Fruit fly (Drosophila melanogaster) whole organism: ENCODE data around the gene Fancl.

Experiments
- CG8478 ChIP-seq: fragments of >200 bp; optimal IDR thresholded peaks from 2 replicates; lab custom pipeline; 2018; ENCODE audit warnings: inconsistent platforms
- Dll ChIP-seq: fragments of >200 bp; optimal IDR thresholded peaks from 2 replicates; lab custom pipeline; 2017
- EcR ChIP-seq, 2 experiments: fragments of >200 bp; optimal IDR thresholded peaks; 2 replicates each; lab custom pipeline; 2017; ENCODE audit warnings: missing biosample characterization in 2 of 2, missing genetic modification characterization in 2 of 2, missing genetic modification reagents in 2 of 2
- pan ChIP-seq: fragments of >200 bp; optimal IDR thresholded peaks from 2 replicates; lab custom pipeline; 2017
- psq ChIP-seq: fragments of >200 bp; optimal IDR thresholded peaks from 2 replicates; lab custom pipeline; 2017
- usp ChIP-seq: fragments of >200 bp; optimal IDR thresholded peaks from 2 replicates; lab custom pipeline; 2017; ENCODE audit warnings: missing biosample characterization, missing genetic modification characterization, mixed read lengths

The Fancl gene

dm6 chr3R:10078468-10079143 is 25.9 kb upstream of the Fancl start:
- TF ChIP-seq pan (lab: Kevin White, UChicago) (no peak), Dll (lab: Kevin White, UChicago) (no peak), CG8478 (no peak), EcR (GFP tag; optimal IDR thresholded peaks at IDR 0.05; lab: Kevin White, UChicago) (no peak), psq (lab: Kevin White, UChicago) (no peak), usp (GFP tag; lab: Kevin White, UChicago) (no peak)

- TF ChIP-seq Dll (lab: Kevin White, UChicago): no peak
- TF ChIP-seq pan (lab: Kevin White, UChicago): no peak
- TF ChIP-seq EcR (GFP tag; optimal IDR thresholded peaks at IDR 0.05; lab: Kevin White, UChicago): no peak
- no peak for TF ChIP-seq usp (GFP tag; lab: Kevin White, UChicago)
- no peak for TF ChIP-seq CG8478
- no peak for TF ChIP-seq psq (lab: Kevin White, UChicago)
Measured at dm6 chr3R:10076665-10077064, 24.0 kb upstream of the Fancl start.

dm6 chr3R:10075323-10075788 is 22.7 kb upstream of the Fancl start, which contains the start of gene Alp13:
Gene Alp13, minus strand, starts transcription at chr3R:10075373.
- no peak for TF ChIP-seq CG8478
- no peak for TF ChIP-seq pan (lab: Kevin White, UChicago)
- TF ChIP-seq Dll (lab: Kevin White, UChicago): no peak
- TF ChIP-seq EcR (GFP tag; optimal IDR thresholded peaks at IDR 0.05; lab: Kevin White, UChicago): no peak
- no peak for TF ChIP-seq usp (GFP tag; lab: Kevin White, UChicago)
- TF ChIP-seq psq (lab: Kevin White, UChicago): no peak

- TF ChIP-seq pan (lab: Kevin White, UChicago) (no peak), usp (GFP tag; lab: Kevin White, UChicago) (no peak), Dll (lab: Kevin White, UChicago) (no peak), EcR (GFP tag; optimal IDR thresholded peaks at IDR 0.05; lab: Kevin White, UChicago) (no peak), psq (lab: Kevin White, UChicago) (no peak), CG8478 (no peak)
Measured at dm6 chr3R:10070817-10071216, 18.1 kb upstream of the Fancl start, which contains the start of gene nerfin-2. Gene nerfin-2, plus strand, starts transcription at chr3R:10071117.

dm6 chr3R:10070195-10070594 is 17.5 kb upstream of the Fancl start:
- TF ChIP-seq Dll (lab: Kevin White, UChicago) (no peak), CG8478 (no peak), pan (lab: Kevin White, UChicago) (no peak), psq (lab: Kevin White, UChicago) (no peak), EcR (GFP tag; optimal IDR thresholded peaks at IDR 0.05; lab: Kevin White, UChicago) (no peak), usp (GFP tag; lab: Kevin White, UChicago) (no peak)

- TF ChIP-seq pan (lab: Kevin White, UChicago): no peak
- no peak for TF ChIP-seq Dll (lab: Kevin White, UChicago)
- no peak for TF ChIP-seq psq (lab: Kevin White, UChicago)
- no peak for TF ChIP-seq usp (GFP tag; lab: Kevin White, UChicago)
- no peak for TF ChIP-seq EcR (GFP tag; optimal IDR thresholded peaks at IDR 0.05; lab: Kevin White, UChicago)
- no peak for TF ChIP-seq CG8478
Measured at dm6 chr3R:10068780-10069179, 16.1 kb upstream of the Fancl start.

- TF ChIP-seq pan (lab: Kevin White, UChicago): no peak
- TF ChIP-seq psq (lab: Kevin White, UChicago): no peak
- no peak for TF ChIP-seq EcR (GFP tag; optimal IDR thresholded peaks at IDR 0.05; lab: Kevin White, UChicago)
- no peak for TF ChIP-seq CG8478
- TF ChIP-seq usp (GFP tag; lab: Kevin White, UChicago): no peak
- no peak for TF ChIP-seq Dll (lab: Kevin White, UChicago)
Measured at dm6 chr3R:10067605-10068004, 14.9 kb upstream of the Fancl start, which contains the start of gene CG33784. Gene CG33784, plus strand, starts transcription at chr3R:10067905.

dm6 chr3R:10066470-10066869 is 13.8 kb upstream of the Fancl start, which contains the start of gene CG33783:
Gene CG33783, plus strand, starts transcription at chr3R:10066770.
- TF ChIP-seq CG8478: no peak
- TF ChIP-seq pan (lab: Kevin White, UChicago): no peak

- no peak for TF ChIP-seq CG8478
- no peak for TF ChIP-seq EcR (GFP tag; optimal IDR thresholded peaks at IDR 0.05; lab: Kevin White, UChicago)
Measured at dm6 chr3R:10063707-10064106, 11.0 kb upstream of the Fancl start, which contains the start of gene CG33631. Gene CG33631, plus strand, starts transcription at chr3R:10064007.

- TF ChIP-seq CG8478: no peak
Measured at dm6 chr3R:10062324-10062723, 9.7 kb upstream of the Fancl start, which contains the start of gene CG33630. Gene CG33630, plus strand, starts transcription at chr3R:10062624.

dm6 chr3R:10059952-10060351 is 7.3 kb upstream of the Fancl start, which contains the start of gene Npc2c:
Gene Npc2c, plus strand, starts transcription at chr3R:10060252.
- no peak for TF ChIP-seq Dll (lab: Kevin White, UChicago)
- no peak for TF ChIP-seq psq (lab: Kevin White, UChicago)
- no peak for TF ChIP-seq CG8478
- TF ChIP-seq pan (lab: Kevin White, UChicago): no peak
- no peak for TF ChIP-seq usp (GFP tag; lab: Kevin White, UChicago)
- no peak for TF ChIP-seq EcR (GFP tag; optimal IDR thresholded peaks at IDR 0.05; lab: Kevin White, UChicago)

- TF ChIP-seq pan (lab: Kevin White, UChicago): no peak
- TF ChIP-seq psq (lab: Kevin White, UChicago): no peak
- TF ChIP-seq CG8478: no peak
- TF ChIP-seq Dll (lab: Kevin White, UChicago): no peak
- no peak for TF ChIP-seq usp (GFP tag; lab: Kevin White, UChicago)
Measured at dm6 chr3R:10059358-10059757, 6.7 kb upstream of the Fancl start.
